Worm (Caenorhabditis elegans) whole organism, midembryonic: ENCODE results near the gene F25G6.9.

ENCODE experiments used
- cog-1 ChIP-seq: sonication (generic microtip); optimal IDR thresholded peaks from 2 replicates; lab custom pipeline; 2016; ENCODE audit warnings: missing genetic modification characterization, missing compliant biosample characterization
- ref-1 ChIP-seq: fragments of 200-800 bp; sonication (Bioruptor generic); conservative IDR thresholded peaks from 2 replicates; pipeline ENCODE4 v1.3.6; 2022; ENCODE audit warnings: missing genetic modification reagents, missing genetic modification characterization, missing compliant biosample characterization
- tab-1 ChIP-seq: fragments of 200-800 bp; sonication (Bioruptor generic); IDR thresholded peaks from 2 replicates; pipeline ENCODE4 v1.3.6; 2022; ENCODE audit warnings: missing genetic modification characterization, missing compliant biosample characterization
- ztf-23 ChIP-seq: fragments of 200-800 bp; sonication (Bioruptor generic); IDR thresholded peaks from 2 replicates; pipeline ENCODE4 v1.3.6; 2022; ENCODE audit warnings: missing genetic modification reagents, missing genetic modification characterization, missing compliant biosample characterization

- TF ChIP-seq cog-1 (tag; lab: Kevin White, UChicago) (no peak), ztf-23 (GFP tag; lab: Robert Waterston, UW) (0 out of 2 replicates have a peak, but pooled peaks have one; percentile 42), ref-1 (GFP tag; lab: Robert Waterston, UW) (no peak), tab-1 (GFP tag; lab: Robert Waterston, UW) (no peak)
Observed at ce11 chrV:8609776-8610529, 40.2 kb upstream of the F25G6.9 start.
